Worm (Caenorhabditis elegans): ENCODE results near the gene Y97E10AR.2.

Gene Y97E10AR.2

ce11 chrV:8012032-8012431, 16.1 kb downstream of the Y97E10AR.2 start, which contains the start of gene rpb-9:
Gene rpb-9 (minus strand): TSS chrV:8012345.
- no peak for TF ChIP-seq ZK546.5 (tag; optimal IDR thresholded peaks at IDR 0.05)
- no peak for TF ChIP-seq sma-3 (GFP tag; optimal IDR thresholded peaks at IDR 0.05)
- TF ChIP-seq alr-1 (tag; optimal IDR thresholded peaks at IDR 0.05) = no peak
- TF ChIP-seq F13H6.1 (tag; optimal IDR thresholded peaks at IDR 0.05) = no peak
- no peak for TF ChIP-seq sem-4 (tag; optimal IDR thresholded peaks at IDR 0.05)
- TF ChIP-seq unc-62 (GFP tag; optimal IDR thresholded peaks at IDR 0.05) = no peak

- no peak for TF ChIP-seq mbf-1 (tag; optimal IDR thresholded peaks at IDR 0.05)
- peak; percentile 74 for TF ChIP-seq nhr-129 (tag; optimal IDR thresholded peaks at IDR 0.05)
- peak; percentile 19 for TF ChIP-seq fos-1 (tag; optimal IDR thresholded peaks at IDR 0.05)
- peak in 1 of 2 experiments; percentile 44 for TF ChIP-seq lsy-2 (tag; optimal IDR thresholded peaks at IDR 0.05)
- no peak for TF ChIP-seq lin-11 (tag; optimal IDR thresholded peaks at IDR 0.05)
- peak; percentile 78 for TF ChIP-seq C34F6.9 (tag; optimal IDR thresholded peaks at IDR 0.05)
- no peak for TF ChIP-seq nhr-21 (tag; optimal IDR thresholded peaks at IDR 0.05)
- TF ChIP-seq skn-1 (tag; optimal IDR thresholded peaks at IDR 0.05) = no peak
- TF ChIP-seq snpc-4 (tag; optimal IDR thresholded peaks at IDR 0.05) = no peak
- no peak for TF ChIP-seq unc-62 (GFP tag; optimal IDR thresholded peaks at IDR 0.05)
- peak; percentile 70 for TF ChIP-seq unc-55 (GFP tag; optimal IDR thresholded peaks at IDR 0.05)
- no peak for TF ChIP-seq nhr-12 (tag; optimal IDR thresholded peaks at IDR 0.05)
- TF ChIP-seq ama-1 (optimal IDR thresholded peaks at IDR 0.05) = no peak
- TF ChIP-seq sma-3 (GFP tag; optimal IDR thresholded peaks at IDR 0.05) = no peak
- TF ChIP-seq nhr-237 (tag; optimal IDR thresholded peaks at IDR 0.05) = no peak
- TF ChIP-seq nhr-10 (tag; optimal IDR thresholded peaks at IDR 0.05) = no peak
- TF ChIP-seq ceh-82 (tag; optimal IDR thresholded peaks at IDR 0.05) = no peak
Measured at ce11 chrV:8013901-8014388, 18.0 kb downstream of the Y97E10AR.2 start, which contains the start of gene Y97E10AR.6. Gene Y97E10AR.6 (minus strand): TSS chrV:8013951.

- TF ChIP-seq sma-9 (GFP tag; optimal IDR thresholded peaks at IDR 0.05) (peak; percentile 16), sma-9 (tag; optimal IDR thresholded peaks at IDR 0.05) (no peak), lin-39 (tag; optimal IDR thresholded peaks at IDR 0.05) (no peak), fos-1 (tag; optimal IDR thresholded peaks at IDR 0.05) (peak; percentile 79), alr-1 (tag; optimal IDR thresholded peaks at IDR 0.05) (no peak), lsy-2 (tag; optimal IDR thresholded peaks at IDR 0.05) (no peak), snpc-4 (tag; optimal IDR thresholded peaks at IDR 0.05) (no peak)
Measured at ce11 chrV:8016928-8017327, 20.9 kb downstream of the Y97E10AR.2 start, which contains the start of gene sptl-2. Gene sptl-2 (plus strand): TSS chrV:8017207.

- TF ChIP-seq unc-39 (tag; optimal IDR thresholded peaks at IDR 0.05) (no peak), fos-1 (tag; optimal IDR thresholded peaks at IDR 0.05) (peak; percentile 97), sma-9 (GFP tag; optimal IDR thresholded peaks at IDR 0.05) (peak; percentile 49), sma-9 (tag; optimal IDR thresholded peaks at IDR 0.05) (no peak), gmeb-1 (tag; optimal IDR thresholded peaks at IDR 0.05) (peak; percentile 11), mbf-1 (tag; optimal IDR thresholded peaks at IDR 0.05) (no peak)
Measured at ce11 chrV:8017924-8018323, 21.9 kb downstream of the Y97E10AR.2 start.

ce11 chrV:8018919-8019318, 22.9 kb downstream of the Y97E10AR.2 start:
- TF ChIP-seq Y55F3AM.14 (GFP tag; optimal IDR thresholded peaks at IDR 0.05) = no peak
- no peak for TF ChIP-seq lin-11 (tag; optimal IDR thresholded peaks at IDR 0.05)
- TF ChIP-seq fos-1 (tag; optimal IDR thresholded peaks at IDR 0.05) = peak; percentile 62

ce11 chrV:8019783-8020182, 23.8 kb downstream of the Y97E10AR.2 start:
- TF ChIP-seq skn-1 (tag; optimal IDR thresholded peaks at IDR 0.05) (no peak), sma-9 (GFP tag; optimal IDR thresholded peaks at IDR 0.05) (peak; percentile 5), sma-9 (tag; optimal IDR thresholded peaks at IDR 0.05) (no peak), fos-1 (tag; optimal IDR thresholded peaks at IDR 0.05) (peak; percentile 50)

ce11 chrV:8022040-8022439, 26.1 kb downstream of the Y97E10AR.2 start, which contains the start of gene ech-3:
Gene ech-3 (plus strand): TSS chrV:8022217.
- TF ChIP-seq ceh-82 (tag; optimal IDR thresholded peaks at IDR 0.05) = no peak
- TF ChIP-seq mab-5 (tag; optimal IDR thresholded peaks at IDR 0.05) = no peak
- no peak for TF ChIP-seq unc-39 (tag; optimal IDR thresholded peaks at IDR 0.05)
- no peak for TF ChIP-seq nhr-237 (tag; optimal IDR thresholded peaks at IDR 0.05)
- TF ChIP-seq nhr-23 (tag; optimal IDR thresholded peaks at IDR 0.05) = no peak
- TF ChIP-seq ztf-11 (tag; optimal IDR thresholded peaks at IDR 0.05) = no peak
- TF ChIP-seq unc-55 (GFP tag; optimal IDR thresholded peaks at IDR 0.05) = no peak
- no peak for TF ChIP-seq elt-1 (tag; optimal IDR thresholded peaks at IDR 0.05)
- no peak for TF ChIP-seq unc-62 (GFP tag; optimal IDR thresholded peaks at IDR 0.05)
- no peak for TF ChIP-seq nhr-129 (tag; optimal IDR thresholded peaks at IDR 0.05)
- TF ChIP-seq dmd-4 (tag; optimal IDR thresholded peaks at IDR 0.05) = no peak
- no peak for TF ChIP-seq nhr-11 (tag; optimal IDR thresholded peaks at IDR 0.05)
- TF ChIP-seq skn-1 (tag; optimal IDR thresholded peaks at IDR 0.05) = no peak
- no peak for TF ChIP-seq C34F6.9 (tag; optimal IDR thresholded peaks at IDR 0.05)
- TF ChIP-seq zag-1 (tag; optimal IDR thresholded peaks at IDR 0.05) = no peak
- no peak for TF ChIP-seq lsy-2 (tag; optimal IDR thresholded peaks at IDR 0.05)
- no peak for TF ChIP-seq fos-1 (tag; optimal IDR thresholded peaks at IDR 0.05)
- no peak for TF ChIP-seq lin-11 (tag; optimal IDR thresholded peaks at IDR 0.05)
- TF ChIP-seq ceh-16 (tag; optimal IDR thresholded peaks at IDR 0.05) = no peak
- TF ChIP-seq peb-1 (tag; optimal IDR thresholded peaks at IDR 0.05) = no peak
